Worm (Caenorhabditis elegans): ENCODE measurements around the gene spcs-3.
A peak's percentile ranks its signal among the peaks of the same experiment; 100 is the strongest.

The spcs-3 gene

ce11 chrIII:8013582-8013981, 31.2 kb upstream of the spcs-3 start:
- TF ChIP-seq unc-62 (GFP tag; optimal IDR thresholded peaks at IDR 0.05) (no peak), daf-12 (tag; optimal IDR thresholded peaks at IDR 0.05) (no peak), ceh-28 (tag; optimal IDR thresholded peaks at IDR 0.05) (no peak), nhr-67 (tag; optimal IDR thresholded peaks at IDR 0.05) (no peak), lin-15B (tag; optimal IDR thresholded peaks at IDR 0.05) (no peak), nhr-12 (tag; optimal IDR thresholded peaks at IDR 0.05) (no peak), fkh-10 (GFP tag; optimal IDR thresholded peaks at IDR 0.05) (no peak), lin-39 (tag; optimal IDR thresholded peaks at IDR 0.05) (no peak), nhr-23 (tag; optimal IDR thresholded peaks at IDR 0.05) (no peak), pqm-1 (tag; optimal IDR thresholded peaks at IDR 0.05) (no peak)

DNA sequence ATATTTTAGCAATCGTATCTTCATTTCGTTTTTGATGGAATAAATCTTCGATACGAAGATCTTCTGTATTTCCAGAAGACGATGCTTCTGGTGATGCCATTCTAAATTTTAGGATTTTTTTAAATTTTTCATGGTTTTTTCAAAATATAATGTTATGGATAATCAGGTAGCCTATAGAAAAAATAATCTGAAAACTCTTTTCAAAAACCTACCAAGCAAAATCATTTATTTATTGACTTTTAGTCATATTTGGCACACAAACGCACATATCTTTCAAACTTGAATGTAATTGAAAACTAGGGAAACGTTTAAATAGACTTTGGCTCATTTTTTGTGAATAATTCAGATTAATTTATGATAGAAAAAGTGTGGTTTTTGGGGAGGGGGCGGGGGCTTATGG, 28.4 kb upstream of the spcs-3 start, which contains the start of gene F44B9.5:
F44B9.5 (minus strand) TSS at position 101 of the 400 bp plus-strand sequence.
- no peak for TF ChIP-seq ztf-4 (tag; optimal IDR thresholded peaks at IDR 0.05)
- TF ChIP-seq egl-5 (tag; optimal IDR thresholded peaks at IDR 0.05), result no peak

DNA sequence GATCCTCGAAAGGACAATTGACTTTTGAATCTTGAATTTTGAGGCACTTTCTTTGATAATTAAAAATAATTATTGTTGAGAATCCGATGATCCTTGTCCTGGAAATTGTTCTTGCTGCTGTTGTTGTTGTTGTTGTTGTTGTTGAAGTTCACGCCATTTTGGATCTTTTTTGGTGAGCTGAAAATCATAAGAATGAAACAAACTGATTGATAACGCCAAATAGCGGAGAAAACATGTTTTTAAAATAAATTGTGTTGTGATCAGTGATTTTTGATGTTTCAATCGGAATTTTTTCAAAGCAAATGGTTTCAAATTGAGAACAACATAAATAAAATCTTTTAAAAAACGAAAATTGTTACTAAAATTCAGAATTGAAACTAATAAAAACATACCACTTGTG, 27.8 kb upstream of the spcs-3 start:
- TF ChIP-seq aly-2 (tag; optimal IDR thresholded peaks at IDR 0.05), result no peak
- TF ChIP-seq nhr-12 (tag; optimal IDR thresholded peaks at IDR 0.05), result no peak
- TF ChIP-seq nhr-67 (tag; optimal IDR thresholded peaks at IDR 0.05), result no peak
- no peak for TF ChIP-seq R02D3.7 (tag; optimal IDR thresholded peaks at IDR 0.05)
- no peak for TF ChIP-seq egl-27 (tag; optimal IDR thresholded peaks at IDR 0.05)
- TF ChIP-seq mdl-1 (tag; optimal IDR thresholded peaks at IDR 0.05), result no peak
- TF ChIP-seq ceh-82 (tag; optimal IDR thresholded peaks at IDR 0.05), result no peak
- no peak for TF ChIP-seq nhr-237 (tag; optimal IDR thresholded peaks at IDR 0.05)
- TF ChIP-seq skn-1 (tag; optimal IDR thresholded peaks at IDR 0.05), result no peak
- TF ChIP-seq snpc-4 (tag; optimal IDR thresholded peaks at IDR 0.05), result no peak
- no peak for TF ChIP-seq tbx-2 (tag; optimal IDR thresholded peaks at IDR 0.05)
- TF ChIP-seq nhr-43 (tag; optimal IDR thresholded peaks at IDR 0.05; ENCODE audit: poor library complexity, severe bottlenecking), result no peak
- TF ChIP-seq daf-12 (tag; optimal IDR thresholded peaks at IDR 0.05), result no peak

DNA sequence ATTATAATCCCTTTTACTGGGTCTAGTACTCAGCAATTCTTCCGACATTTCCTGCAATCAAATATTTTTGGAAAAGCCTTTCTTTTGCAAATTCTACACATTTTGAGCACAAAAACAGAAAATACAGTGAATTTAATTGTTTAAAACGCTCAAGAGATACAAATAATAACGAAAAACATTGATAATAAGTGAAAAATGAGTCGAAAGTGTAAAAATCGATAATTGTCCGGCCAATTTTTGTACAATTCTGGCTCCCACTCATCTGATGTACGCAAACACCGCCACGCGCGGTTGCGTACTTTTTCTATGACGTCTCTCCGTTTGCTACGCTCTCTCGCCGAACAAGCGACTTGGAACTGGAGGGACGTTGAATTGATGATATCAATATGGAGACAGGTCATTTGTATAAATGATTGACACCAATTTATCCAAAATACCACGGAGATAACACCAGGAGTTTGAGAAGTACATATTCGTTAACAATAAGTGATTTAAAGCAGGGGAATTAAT, 23.9 kb upstream of the spcs-3 start, which contains the start of gene lin-36:
lin-36 (minus strand) TSS at position 51 of the 510 bp plus-strand sequence.
- TF ChIP-seq ZK546.5 (tag; optimal IDR thresholded peaks at IDR 0.05) (no peak), fkh-10 (GFP tag; optimal IDR thresholded peaks at IDR 0.05) (no peak), mml-1 (tag; optimal IDR thresholded peaks at IDR 0.05) (no peak), ceh-16 (tag; optimal IDR thresholded peaks at IDR 0.05) (no peak), hmg-11 (tag; optimal IDR thresholded peaks at IDR 0.05) (peak; percentile 86), ceh-82 (tag; optimal IDR thresholded peaks at IDR 0.05) (no peak), tbx-2 (tag; optimal IDR thresholded peaks at IDR 0.05) (peak; percentile 52), lin-39 (tag; optimal IDR thresholded peaks at IDR 0.05) (peak; percentile 82), sea-2 (GFP tag; optimal IDR thresholded peaks at IDR 0.05) (peak; percentile 74), pha-4 (tag; optimal IDR thresholded peaks at IDR 0.05) (peak; percentile 84), ztf-11 (tag; optimal IDR thresholded peaks at IDR 0.05) (no peak), ceh-28 (tag; optimal IDR thresholded peaks at IDR 0.05) (peak; percentile 92), skn-1 (tag; optimal IDR thresholded peaks at IDR 0.05) (peak; percentile 34), nfya-1 (tag; optimal IDR thresholded peaks at IDR 0.05; ENCODE audit: insufficient read depth) (peak; percentile 86), lin-15B (tag; optimal IDR thresholded peaks at IDR 0.05) (peak; percentile 85), nhr-43 (tag; optimal IDR thresholded peaks at IDR 0.05; ENCODE audit: poor library complexity, severe bottlenecking) (peak; percentile 58), fkh-2 (tag; optimal IDR thresholded peaks at IDR 0.05) (no peak), lsy-12 (tag; optimal IDR thresholded peaks at IDR 0.05) (peak; percentile 64), elt-2 (tag; optimal IDR thresholded peaks at IDR 0.05) (peak; percentile 46), egl-27 (tag; optimal IDR thresholded peaks at IDR 0.05) (no peak), snpc-4 (tag; optimal IDR thresholded peaks at IDR 0.05) (peak; percentile 64), R02D3.7 (tag; optimal IDR thresholded peaks at IDR 0.05) (peak; percentile 63), unc-62 (GFP tag; optimal IDR thresholded peaks at IDR 0.05) (no peak), nhr-25 (tag; optimal IDR thresholded peaks at IDR 0.05) (peak; percentile 90), daf-12 (tag; optimal IDR thresholded peaks at IDR 0.05) (no peak), jun-1 (tag; optimal IDR thresholded peaks at IDR 0.05) (peak; percentile 45), pqm-1 (tag; optimal IDR thresholded peaks at IDR 0.05) (peak; percentile 7), nhr-23 (tag; optimal IDR thresholded peaks at IDR 0.05) (peak; percentile 89)

All from whole organism, L3 larva.